Worm (Caenorhabditis elegans) whole organism, L4 larva: ENCODE results near the gene str-146.

ENCODE experiments used
- cey-2 ChIP-seq: sonication (generic microtip); optimal IDR thresholded peaks from 3 replicates; lab custom pipeline; 2017; ENCODE audit warnings: missing genetic modification characterization, mild to moderate bottlenecking, missing compliant biosample characterization, antibody characterized with exemption, borderline replicate concordance; ENCODE audit not compliant: insufficient read depth
- dmd-9 ChIP-seq: fragments of 200-800 bp; sonication (Bioruptor generic); IDR thresholded peaks from 2 replicates; pipeline ENCODE4 v1.3.6; 2022; ENCODE audit warnings: missing genetic modification reagents, missing genetic modification characterization, missing compliant biosample characterization
- jun-1 ChIP-seq: fragments of 150-350 bp; optimal IDR thresholded peaks from 2 replicates; lab custom pipeline; 2014; ENCODE audit warnings: missing biosample characterization, missing genetic modification reagents, missing genetic modification characterization
- mep-1 ChIP-seq: fragments of 150-350 bp; sonication (generic microtip); optimal IDR thresholded peaks from 3 replicates; lab custom pipeline; 2014; ENCODE audit warnings: missing biosample characterization, missing genetic modification characterization
- nhr-237 ChIP-seq: sonication (generic microtip); optimal IDR thresholded peaks from 2 replicates; lab custom pipeline; 2017; ENCODE audit warnings: missing biosample characterization, missing genetic modification characterization
- pha-4 ChIP-seq, 2 experiments: fragments of 150-350 bp in 1 of 2; fragments of 200-800 bp in 1 of 2; sonication (Bioruptor generic) in 1 of 2; IDR thresholded peaks in 1 of 2; optimal IDR thresholded peaks in 1 of 2; 2 replicates each; pipeline versions ENCODE4 v1.3.6 to Lab custom; 2014 to 2022; ENCODE audit warnings: missing genetic modification characterization in 2 of 2, missing genetic modification reagents in 2 of 2, missing biosample characterization in 1 of 2, missing compliant biosample characterization in 1 of 2

DNA sequence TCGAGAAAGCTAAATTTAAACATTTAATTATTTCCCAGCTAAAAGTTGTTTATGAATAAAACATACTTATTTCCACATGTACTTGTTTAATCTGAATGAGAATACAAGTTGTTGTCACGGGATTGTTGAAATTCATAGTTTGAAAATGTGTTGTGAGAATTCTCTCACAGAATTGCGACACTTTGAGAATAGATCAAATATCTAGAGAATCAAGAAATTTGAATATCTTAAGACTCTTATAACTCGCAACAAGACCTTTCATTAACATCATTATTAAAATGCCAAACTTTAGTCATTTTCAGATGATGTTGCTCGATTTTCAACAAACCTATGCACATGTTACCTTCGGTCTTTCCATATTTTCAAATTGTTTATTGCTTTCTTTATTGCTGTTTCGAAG is 7.7 kb upstream of the str-146 start, which contains the start of gene str-90:
- no peak for TF ChIP-seq dmd-9 (GFP tag; lab: Robert Waterston, UW)
- TF ChIP-seq nhr-237 (tag; lab: Kevin White, UChicago): no peak
- no peak for TF ChIP-seq cey-2 (tag; lab: Kevin White, UChicago)
- TF ChIP-seq mep-1 (tag; lab: Kevin White, UChicago): no peak
- TF ChIP-seq pha-4 (GFP tag; IDR thresholded peaks at IDR 0.05; lab: Robert Waterston, UW): no peak
- no peak for TF ChIP-seq pha-4 (tag; optimal IDR thresholded peaks at IDR 0.05; lab: Kevin White, UChicago)
- TF ChIP-seq jun-1 (tag; lab: Kevin White, UChicago): no peak
